Fruit fly (Drosophila melanogaster) whole organism, embryonic: ENCODE data around the gene Smox.

Experiments used
- Asciz ChIP-seq: fragments of 200-800 bp; sonication (Bioruptor generic); optimal IDR thresholded peaks from 2 replicates; lab custom pipeline; 2017; ENCODE audit warnings: missing biosample characterization, mild to moderate bottlenecking, missing genetic modification characterization, missing genetic modification reagents
- CG11093 ChIP-seq: fragments of 200-800 bp; sonication (Bioruptor generic); IDR thresholded peaks from 3 replicates; pipeline ENCODE4 v1.3.6; 2022; ENCODE audit warnings: missing biosample characterization, missing genetic modification characterization
- CG12219 ChIP-seq: fragments of 200-800 bp; sonication (Bioruptor generic); optimal IDR thresholded peaks from 3 replicates; lab custom pipeline; 2018; ENCODE audit warnings: missing biosample characterization, mild to moderate bottlenecking, missing genetic modification characterization
- CG12391 ChIP-seq: fragments of 200-800 bp; sonication (Bioruptor generic); optimal IDR thresholded peaks from 3 replicates; lab custom pipeline; 2018; ENCODE audit warnings: missing biosample characterization, mild to moderate bottlenecking, missing genetic modification characterization, moderate library complexity
- CG12659 ChIP-seq: fragments of 200-800 bp; sonication (Bioruptor generic); optimal IDR thresholded peaks from 3 replicates; lab custom pipeline; 2017; ENCODE audit warnings: mild to moderate bottlenecking, missing biosample characterization, missing genetic modification reagents, missing genetic modification characterization
- CG13287 ChIP-seq: fragments of 200-800 bp; sonication (Bioruptor generic); IDR thresholded peaks from 2 replicates; pipeline ENCODE4 v1.3.6; 2022; ENCODE audit warnings: missing biosample characterization, missing genetic modification characterization; ENCODE audit not compliant: partially characterized antibody
- CG15011 ChIP-seq: fragments of 200-800 bp; sonication (Bioruptor generic); optimal IDR thresholded peaks from 3 replicates; lab custom pipeline; 2018; ENCODE audit warnings: missing biosample characterization, mild to moderate bottlenecking, missing genetic modification characterization
- CG15514 ChIP-seq: fragments of 200-800 bp; sonication (Bioruptor generic); optimal IDR thresholded peaks from 3 replicates; lab custom pipeline; 2017; ENCODE audit warnings: missing biosample characterization, missing genetic modification characterization, mild to moderate bottlenecking, moderate library complexity, missing genetic modification reagents
- CG16813 ChIP-seq: fragments of 200-800 bp; sonication (Bioruptor generic); IDR thresholded peaks from 3 replicates; pipeline ENCODE4 v1.3.6; 2022; ENCODE audit warnings: missing biosample characterization, missing genetic modification characterization; ENCODE audit not compliant: partially characterized antibody
- CG18599 ChIP-seq: fragments of 200-800 bp; sonication (Bioruptor generic); optimal IDR thresholded peaks from 3 replicates; lab custom pipeline; 2017; ENCODE audit warnings: missing biosample characterization, missing genetic modification characterization, mild to moderate bottlenecking, moderate library complexity, missing genetic modification reagents
- CG18619 ChIP-seq: fragments of 200-800 bp; sonication (Bioruptor generic); optimal IDR thresholded peaks from 3 replicates; lab custom pipeline; 2017; ENCODE audit warnings: missing biosample characterization, mild to moderate bottlenecking, missing genetic modification characterization
- CG2875 ChIP-seq: fragments of 200-800 bp; sonication (Bioruptor generic); optimal IDR thresholded peaks from 2 replicates; lab custom pipeline; 2017; ENCODE audit warnings: missing biosample characterization, mild to moderate bottlenecking, missing genetic modification characterization, missing genetic modification reagents
- CG4328 ChIP-seq: fragments of 200-800 bp; sonication (Bioruptor generic); optimal IDR thresholded peaks from 3 replicates; lab custom pipeline; 2017; ENCODE audit warnings: missing biosample characterization, missing genetic modification reagents, missing genetic modification characterization
- CG5180 ChIP-seq: fragments of 200-800 bp; sonication (Bioruptor generic); optimal IDR thresholded peaks from 3 replicates; lab custom pipeline; 2017; ENCODE audit warnings: missing biosample characterization, missing genetic modification characterization, mild to moderate bottlenecking, moderate library complexity, missing genetic modification reagents
- CG6272 ChIP-seq: fragments of 200-800 bp; sonication (Bioruptor generic); IDR thresholded peaks from 2 replicates; pipeline ENCODE4 v1.3.6; 2022; ENCODE audit warnings: missing biosample characterization, missing genetic modification characterization
- CG8924 ChIP-seq: fragments of 200-800 bp; optimal IDR thresholded peaks from 3 replicates; lab custom pipeline; 2019; ENCODE audit warnings: missing biosample characterization, mild to moderate bottlenecking, missing genetic modification characterization, moderate library complexity
- Camta ChIP-seq: fragments of 200-800 bp; sonication (Bioruptor generic); optimal IDR thresholded peaks from 2 replicates; lab custom pipeline; 2016; ENCODE audit warnings: missing biosample characterization, missing genetic modification characterization
- D19B ChIP-seq: fragments of 200-800 bp; sonication (Bioruptor generic); optimal IDR thresholded peaks from 2 replicates; lab custom pipeline; 2017; ENCODE audit warnings: missing biosample characterization, mild to moderate bottlenecking, missing genetic modification characterization
- Dref ChIP-seq: fragments of 200-800 bp; sonication (Bioruptor generic); IDR thresholded peaks from 2 replicates; pipeline ENCODE4 v1.3.6; 2022; ENCODE audit warnings: missing biosample characterization, missing genetic modification characterization
- Fer1 ChIP-seq: fragments of 200-800 bp; sonication (Bioruptor generic); optimal IDR thresholded peaks from 2 replicates; lab custom pipeline; 2017; ENCODE audit warnings: missing biosample characterization, mild to moderate bottlenecking, missing genetic modification characterization
- Hsf ChIP-seq: fragments of 200-800 bp; sonication (Bioruptor generic); optimal IDR thresholded peaks from 3 replicates; lab custom pipeline; 2016; ENCODE audit warnings: missing biosample characterization, missing genetic modification characterization
- Lim3 ChIP-seq: fragments of 200-800 bp; sonication (Bioruptor generic); IDR thresholded peaks from 2 replicates; pipeline ENCODE4 v1.3.6; 2022; ENCODE audit warnings: missing biosample characterization, missing genetic modification characterization
- NFAT ChIP-seq: fragments of 200-800 bp; sonication (Bioruptor generic); IDR thresholded peaks from 2 replicates; pipeline ENCODE4 v1.3.6; 2022; ENCODE audit warnings: missing biosample characterization, missing genetic modification characterization
- Nf-YB ChIP-seq: fragments of 200-800 bp; sonication (Bioruptor generic); optimal IDR thresholded peaks from 3 replicates; lab custom pipeline; 2019; ENCODE audit warnings: missing biosample characterization, mild to moderate bottlenecking, missing genetic modification characterization, moderate library complexity
- YL-1 ChIP-seq: fragments of 200-800 bp; sonication (Bioruptor generic); optimal IDR thresholded peaks from 3 replicates; lab custom pipeline; 2017; ENCODE audit warnings: missing biosample characterization, mild to moderate bottlenecking, missing genetic modification characterization
- cad ChIP-seq: fragments of >200 bp; optimal IDR thresholded peaks from 2 replicates; lab custom pipeline; 2017; ENCODE audit warnings: missing biosample characterization, missing genetic modification characterization
- corto ChIP-seq: fragments of 200-800 bp; sonication (Bioruptor generic); optimal IDR thresholded peaks from 2 replicates; lab custom pipeline; 2016; ENCODE audit warnings: missing biosample characterization, mild to moderate bottlenecking, missing genetic modification characterization, moderate library complexity
- esg ChIP-seq: fragments of 200-800 bp; sonication (Bioruptor generic); conservative IDR thresholded peaks from 2 replicates; pipeline ENCODE4 v1.3.6; 2022; ENCODE audit warnings: missing biosample characterization, missing genetic modification characterization
- fu2 ChIP-seq: fragments of 200-800 bp; sonication (Bioruptor generic); optimal IDR thresholded peaks from 2 replicates; lab custom pipeline; 2016; ENCODE audit warnings: missing biosample characterization, missing genetic modification characterization
- gcm2 ChIP-seq: fragments of 200-800 bp; sonication (Bioruptor generic); optimal IDR thresholded peaks from 2 replicates; lab custom pipeline; 2016; ENCODE audit warnings: missing biosample characterization, missing genetic modification characterization
- gsb ChIP-seq: fragments of 200-800 bp; sonication (Bioruptor generic); IDR thresholded peaks from 2 replicates; pipeline ENCODE4 v1.3.6; 2022; ENCODE audit warnings: missing biosample characterization, missing genetic modification characterization
- hkb ChIP-seq, 2 experiments: fragments of 200-800 bp in 1 of 2; fragments of >200 bp in 1 of 2; sonication (Bioruptor generic) in 1 of 2; IDR thresholded peaks in 1 of 2; optimal IDR thresholded peaks in 1 of 2; 2 replicates each; pipeline versions ENCODE4 v1.3.6 to Lab custom; 2017 to 2022; ENCODE audit warnings: missing biosample characterization in 1 of 2, missing genetic modification characterization in 1 of 2
- inv ChIP-seq: fragments of 200-800 bp; sonication (Bioruptor generic); IDR thresholded peaks from 2 replicates; pipeline ENCODE4 v1.3.6; 2022; ENCODE audit warnings: missing biosample characterization, missing genetic modification characterization; ENCODE audit not compliant: partially characterized antibody
- knrl ChIP-seq: fragments of 200-800 bp; sonication (Bioruptor generic); IDR thresholded peaks from 3 replicates; pipeline ENCODE4 v1.3.6; 2022; ENCODE audit warnings: missing biosample characterization, missing genetic modification characterization; ENCODE audit not compliant: partially characterized antibody
- nau ChIP-seq: fragments of 200-800 bp; sonication (Bioruptor generic); optimal IDR thresholded peaks from 3 replicates; lab custom pipeline; 2017; ENCODE audit warnings: missing biosample characterization, mild to moderate bottlenecking, missing genetic modification characterization, missing genetic modification reagents
- nerfin-1 ChIP-seq: fragments of 200-800 bp; sonication (Bioruptor generic); optimal IDR thresholded peaks from 3 replicates; lab custom pipeline; 2019; ENCODE audit warnings: missing biosample characterization, mild to moderate bottlenecking, missing genetic modification characterization, moderate library complexity
- nmo ChIP-seq: fragments of 200-800 bp; sonication (Bioruptor generic); optimal IDR thresholded peaks from 2 replicates; lab custom pipeline; 2018; ENCODE audit warnings: missing biosample characterization, mild to moderate bottlenecking, missing genetic modification characterization, moderate library complexity
- psq ChIP-seq: fragments of 200-800 bp; sonication (Bioruptor generic); optimal IDR thresholded peaks from 2 replicates; lab custom pipeline; 2017; ENCODE audit warnings: missing biosample characterization, missing genetic modification characterization
- sens-2 ChIP-seq: fragments of 200-800 bp; sonication (Bioruptor generic); IDR thresholded peaks from 2 replicates; pipeline ENCODE4 v1.3.6; 2022; ENCODE audit warnings: missing biosample characterization, missing genetic modification characterization
- sim ChIP-seq: fragments of 200-800 bp; sonication (Bioruptor generic); IDR thresholded peaks from 2 replicates; pipeline ENCODE4 v1.3.6; 2022; ENCODE audit warnings: missing biosample characterization, missing genetic modification characterization
- sna ChIP-seq: fragments of 200-800 bp; sonication (Bioruptor generic); IDR thresholded peaks from 2 replicates; pipeline ENCODE4 v1.3.6; 2022; ENCODE audit warnings: missing biosample characterization, missing genetic modification characterization; ENCODE audit not compliant: partially characterized antibody
- sqz ChIP-seq: fragments of 200-800 bp; sonication (Bioruptor generic); optimal IDR thresholded peaks from 3 replicates; lab custom pipeline; 2018; ENCODE audit warnings: missing biosample characterization, mild to moderate bottlenecking, missing genetic modification characterization
- sug ChIP-seq: fragments of 200-800 bp; optimal IDR thresholded peaks from 2 replicates; lab custom pipeline; 2019; ENCODE audit warnings: missing biosample characterization, mild to moderate bottlenecking, missing genetic modification characterization, moderate library complexity
- tap ChIP-seq: fragments of 200-800 bp; optimal IDR thresholded peaks from 3 replicates; lab custom pipeline; 2019; ENCODE audit warnings: missing biosample characterization, mild to moderate bottlenecking, missing genetic modification characterization, moderate library complexity
- tna ChIP-seq: fragments of 200-800 bp; sonication (Bioruptor generic); IDR thresholded peaks from 2 replicates; pipeline ENCODE4 v1.3.6; 2022; ENCODE audit warnings: missing biosample characterization, missing genetic modification characterization; ENCODE audit not compliant: partially characterized antibody
- vnd ChIP-seq: fragments of 200-800 bp; sonication (Bioruptor generic); IDR thresholded peaks from 3 replicates; pipeline ENCODE4 v1.3.6; 2022; ENCODE audit warnings: missing biosample characterization, missing genetic modification characterization; ENCODE audit not compliant: partially characterized antibody
- zf30C ChIP-seq: fragments of 200-800 bp; sonication (Bioruptor generic); optimal IDR thresholded peaks from 3 replicates; lab custom pipeline; 2018; ENCODE audit warnings: missing biosample characterization, mild to moderate bottlenecking, missing genetic modification characterization

Smox gene

dm6 chrX:8114476-8115342, 27.4 kb downstream of the Smox start (continued):
- TF ChIP-seq knrl: no peak
- peak; percentile 38 for TF ChIP-seq CG4328
- peak; percentile 64 for TF ChIP-seq CG8924 (tag; lab: Kevin White, UChicago)
- peak; percentile 35 for TF ChIP-seq CG5180 (GFP tag; lab: Kevin White, UChicago)
- no peak for TF ChIP-seq CG16813 (GFP tag; lab: Robert Waterston, UW)
- TF ChIP-seq sug (tag; lab: Kevin White, UChicago): peak; percentile 75
- no peak for TF ChIP-seq vnd (GFP tag; lab: Robert Waterston, UW)
- peak; percentile 84 for TF ChIP-seq CG18599
- TF ChIP-seq gsb: 0 out of 2 replicates have a peak, but pooled peaks have one; percentile 33
- TF ChIP-seq Lim3 (GFP tag; lab: Robert Waterston, UW): no peak
- TF ChIP-seq sqz (GFP tag; lab: Kevin White, UChicago): no peak
- TF ChIP-seq cad (GFP tag; lab: Kevin White, UChicago): no peak
- peak; percentile 16 for TF ChIP-seq CG2875
- TF ChIP-seq CG15011 (GFP tag; lab: Kevin White, UChicago): peak; percentile 62
- no peak for TF ChIP-seq Dref (GFP tag; lab: Robert Waterston, UW)
- no peak for TF ChIP-seq corto (GFP tag; lab: Kevin White, UChicago)
- peak; percentile 41 for TF ChIP-seq CG15514 (GFP tag; lab: Kevin White, UChicago)
- peak; percentile 67 for TF ChIP-seq tap (tag; lab: Kevin White, UChicago)
- peak; percentile 64 for TF ChIP-seq esg
- TF ChIP-seq CG6272 (GFP tag; lab: Robert Waterston, UW): no peak
- TF ChIP-seq tna (GFP tag; lab: Robert Waterston, UW): no peak
- peak; percentile 36 for TF ChIP-seq D19B (GFP tag; lab: Kevin White, UChicago)
- no peak for TF ChIP-seq CG11093
- no peak for TF ChIP-seq YL-1 (GFP tag; lab: Kevin White, UChicago)
- peak; percentile 11 for TF ChIP-seq Camta
- TF ChIP-seq Fer1 (GFP tag; lab: Kevin White, UChicago): peak; percentile 81
- TF ChIP-seq psq: no peak
- TF ChIP-seq nerfin-1 (tag; lab: Kevin White, UChicago): no peak
- TF ChIP-seq zf30C (GFP tag; lab: Kevin White, UChicago): no peak
- peak; percentile 53 for TF ChIP-seq CG12219
- peak; percentile 53 for TF ChIP-seq Asciz (GFP tag; lab: Kevin White, UChicago)
- TF ChIP-seq sens-2 (GFP tag; lab: Robert Waterston, UW): no peak
- TF ChIP-seq CG18619 (GFP tag; lab: Kevin White, UChicago): peak; percentile 52
- no peak for TF ChIP-seq gcm2 (GFP tag; lab: Kevin White, UChicago)
- no peak for TF ChIP-seq Nf-YB (GFP tag; lab: Kevin White, UChicago)
- TF ChIP-seq NFAT (GFP tag; lab: Robert Waterston, UW): no peak
- TF ChIP-seq CG13287: no peak
- TF ChIP-seq nau (GFP tag; lab: Kevin White, UChicago): peak; percentile 13
- no peak for TF ChIP-seq inv
- TF ChIP-seq sim (GFP tag; lab: Robert Waterston, UW): 0 out of 2 replicates have a peak, but pooled peaks have one; percentile 23
- peak; percentile 64 for TF ChIP-seq CG12391 (tag; lab: Kevin White, UChicago)
- peak; percentile 38 for TF ChIP-seq CG12659 (GFP tag; lab: Kevin White, UChicago)
- TF ChIP-seq nmo: peak; percentile 60
- no peak for TF ChIP-seq hkb (optimal IDR thresholded peaks at IDR 0.05; lab: Kevin White, UChicago)
- peak; percentile 62; the same call in 1 of the 2 replicates for TF ChIP-seq hkb (GFP tag; IDR thresholded peaks at IDR 0.05; lab: Robert Waterston, UW)
- peak; percentile 33 for TF ChIP-seq fu2 (GFP tag; lab: Kevin White, UChicago)
- peak; percentile 71 for TF ChIP-seq Hsf (GFP tag; lab: Kevin White, UChicago)
- no peak for TF ChIP-seq sna (GFP tag; lab: Robert Waterston, UW)
